Worm (Caenorhabditis elegans) whole organism, midembryonic: Measurements from ENCODE around the gene Y43C5A.2.

Experiments
- flt-1 ChIP-seq: fragments of 200-800 bp; sonication (Bioruptor generic); IDR thresholded peaks from 2 replicates; pipeline ENCODE4 v1.3.6; 2022; ENCODE audit warnings: missing genetic modification characterization, missing compliant biosample characterization
- med-1 ChIP-seq: sonication (generic microtip); optimal IDR thresholded peaks from 2 replicates; lab custom pipeline; 2017; ENCODE audit warnings: missing genetic modification characterization, mild to moderate bottlenecking, missing compliant biosample characterization, antibody characterized with exemption, missing genetic modification reagents; ENCODE audit not compliant: insufficient read depth
- ztf-29 ChIP-seq: fragments of 200-800 bp; sonication (Bioruptor generic); IDR thresholded peaks from 2 replicates; pipeline ENCODE4 v1.3.6; 2022; ENCODE audit warnings: missing genetic modification reagents, missing genetic modification characterization, missing compliant biosample characterization

ce11 chrIV:10236106-10236505 is 33.6 kb upstream of the Y43C5A.2 start:
- TF ChIP-seq ztf-29 (GFP tag; lab: Robert Waterston, UW) (no peak), flt-1 (GFP tag; lab: Robert Waterston, UW) (no peak), med-1 (no peak)
